Fruit fly (Drosophila melanogaster): ENCODE data around the gene CG18048.

DNA sequence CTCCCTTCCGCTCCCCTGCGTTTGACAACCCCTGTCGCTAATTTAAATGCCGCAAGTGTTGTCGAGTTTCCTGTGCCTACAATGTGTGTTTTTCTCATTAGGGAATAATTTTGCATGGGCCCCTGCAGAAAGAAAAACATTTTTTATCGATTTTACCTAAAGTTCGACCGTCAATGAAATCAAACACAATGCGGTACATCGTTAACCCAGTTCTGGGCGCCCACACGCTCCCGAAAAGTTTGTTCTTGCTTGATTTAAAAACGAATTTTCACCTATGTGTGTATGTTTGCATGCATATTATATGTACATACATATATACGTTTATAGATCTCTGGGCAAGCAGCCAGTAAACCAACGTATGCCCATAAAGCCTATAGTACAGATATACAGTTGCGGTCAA lies 6.5 kb downstream of the CG18048 start:
- TF ChIP-seq esg (GFP tag; conservative IDR thresholded peaks at IDR 0.05) (no peak), gsb (GFP tag; IDR thresholded peaks at IDR 0.05) (no peak), Dip3 (GFP tag; optimal IDR thresholded peaks at IDR 0.05) (no peak), HLH4C (GFP tag; IDR thresholded peaks at IDR 0.05; ENCODE audit: partially characterized antibody) (no peak), CG6272 (GFP tag; IDR thresholded peaks at IDR 0.05) (no peak), CG5180 (GFP tag; optimal IDR thresholded peaks at IDR 0.05) (no peak), Camta (GFP tag; optimal IDR thresholded peaks at IDR 0.05) (no peak), CG4404 (GFP tag; IDR thresholded peaks at IDR 0.05) (no peak), CG18011 (GFP tag; optimal IDR thresholded peaks at IDR 0.05) (no peak), ato (GFP tag; IDR thresholded peaks at IDR 0.05; ENCODE audit: partially characterized antibody) (no peak), Fer3 (tag; optimal IDR thresholded peaks at IDR 0.05) (no peak)
